Worm (Caenorhabditis elegans): Measurements from ENCODE around the gene T28C6.5.
A peak's percentile ranks its signal among the peaks of the same experiment; 100 is the strongest.

T28C6.5 gene

ce11 chrIV:8866092-8866491 is 44.8 kb downstream of the T28C6.5 start (continued):
- peak; percentile 55; the same call in 1 of the 2 replicates for TF ChIP-seq cebp-1 (GFP tag; IDR thresholded peaks at IDR 0.05)
- peak; percentile 91 for TF ChIP-seq cebp-1 (tag; optimal IDR thresholded peaks at IDR 0.05)
- peak; percentile 55 for TF ChIP-seq B0336.3 (GFP tag; IDR thresholded peaks at IDR 0.05)
- 0 out of 2 replicates have a peak, but pooled peaks have one; percentile 10 for TF ChIP-seq hmg-20 (GFP tag; IDR thresholded peaks at IDR 0.05)
- peak; percentile 68 for TF ChIP-seq ets-4 (GFP tag; optimal IDR thresholded peaks at IDR 0.05)
- TF ChIP-seq lin-35 (GFP tag; optimal IDR thresholded peaks at IDR 0.05), result no peak
- TF ChIP-seq tbp1 (GFP tag; optimal IDR thresholded peaks at IDR 0.05), result peak; percentile 12
- no peak for TF ChIP-seq T26A5.8 (tag; optimal IDR thresholded peaks at IDR 0.05)
- TF ChIP-seq madf-10 (tag; optimal IDR thresholded peaks at IDR 0.05), result peak; percentile 23
- peak; percentile 38 for TF ChIP-seq lin-40 (tag; optimal IDR thresholded peaks at IDR 0.05)
- 0 out of 2 replicates have a peak, but pooled peaks have one; percentile 32 for TF ChIP-seq mcd-1 (GFP tag; IDR thresholded peaks at IDR 0.05)
- peak; percentile 62 for TF ChIP-seq nhr-90 (tag; optimal IDR thresholded peaks at IDR 0.05)
- no peak for TF ChIP-seq lir-1 (GFP tag; conservative IDR thresholded peaks at IDR 0.05)
- TF ChIP-seq somi-1 (GFP tag; optimal IDR thresholded peaks at IDR 0.05), result peak; percentile 44
- peak; percentile 17 for TF ChIP-seq ZK185.1 (tag; optimal IDR thresholded peaks at IDR 0.05; ENCODE audit: poor library complexity, severe bottlenecking)
- TF ChIP-seq B0019.2 (GFP tag; conservative IDR thresholded peaks at IDR 0.05), result no peak
- TF ChIP-seq hmg-1.2 (GFP tag; IDR thresholded peaks at IDR 0.05), result peak; percentile 47
- no peak for TF ChIP-seq snpc-4 (GFP tag; optimal IDR thresholded peaks at IDR 0.05)
- TF ChIP-seq snpc-4 (tag; optimal IDR thresholded peaks at IDR 0.05), result peak in 2 of 4 experiments; percentile 30 to 41
- TF ChIP-seq nhr-80 (tag; optimal IDR thresholded peaks at IDR 0.05), result peak; percentile 99
- TF ChIP-seq K12H6.12 (tag; optimal IDR thresholded peaks at IDR 0.05), result peak; percentile 45
- TF ChIP-seq snpc-1.1 (tag; optimal IDR thresholded peaks at IDR 0.05; ENCODE audit: insufficient read depth), result no peak
- TF ChIP-seq F23B12.7 (tag; optimal IDR thresholded peaks at IDR 0.05; ENCODE audit: insufficient read depth), result peak; percentile 68
- no peak for TF ChIP-seq rcor-1 (GFP tag; IDR thresholded peaks at IDR 0.05)
- peak; percentile 55; the same call in 1 of the 2 replicates for TF ChIP-seq madf-6 (GFP tag; IDR thresholded peaks at IDR 0.05)
- TF ChIP-seq nfyb-1 (GFP tag; IDR thresholded peaks at IDR 0.05), result peak; percentile 61
- TF ChIP-seq dox-1 (GFP tag; IDR thresholded peaks at IDR 0.05), result peak; percentile 90
- no peak for TF ChIP-seq egl-44 (GFP tag; IDR thresholded peaks at IDR 0.05)
- peak; percentile 16 for TF ChIP-seq athp-1 (tag; optimal IDR thresholded peaks at IDR 0.05)
- TF ChIP-seq tlf-1 (GFP tag; optimal IDR thresholded peaks at IDR 0.05), result no peak

ce11 chrIV:8867562-8867961 is 46.3 kb downstream of the T28C6.5 start:
- TF ChIP-seq F55B11.4 (tag; optimal IDR thresholded peaks at IDR 0.05; ENCODE audit: borderline replicate concordance, insufficient read depth) (no peak), T26A5.8 (tag; optimal IDR thresholded peaks at IDR 0.05) (no peak), Y67H2A.10 (GFP tag; conservative IDR thresholded peaks at IDR 0.05) (no peak), nhr-80 (tag; optimal IDR thresholded peaks at IDR 0.05) (peak; percentile 18), attf-5 (GFP tag; optimal IDR thresholded peaks at IDR 0.05) (no peak), hmg-20 (GFP tag; IDR thresholded peaks at IDR 0.05) (no peak)

- TF ChIP-seq fkh-3 (tag; optimal IDR thresholded peaks at IDR 0.05) (no peak), nhr-90 (tag; optimal IDR thresholded peaks at IDR 0.05) (no peak), attf-5 (GFP tag; optimal IDR thresholded peaks at IDR 0.05) (no peak), lir-1 (GFP tag; conservative IDR thresholded peaks at IDR 0.05) (no peak), zfh-2 (GFP tag; conservative IDR thresholded peaks at IDR 0.05) (no peak), efl-1 (GFP tag; optimal IDR thresholded peaks at IDR 0.05) (peak; percentile 85), aptf-3 (GFP tag; IDR thresholded peaks at IDR 0.05) (no peak), nfyb-1 (GFP tag; IDR thresholded peaks at IDR 0.05) (no peak), bed-1 (GFP tag; IDR thresholded peaks at IDR 0.05) (no peak), Y56A3A.18 (GFP tag; IDR thresholded peaks at IDR 0.05) (no peak), nhr-120 (GFP tag; IDR thresholded peaks at IDR 0.05) (no peak), dpl-1 (GFP tag; optimal IDR thresholded peaks at IDR 0.05) (peak; percentile 71), attf-6 (GFP tag; IDR thresholded peaks at IDR 0.05) (no peak), mcd-1 (GFP tag; IDR thresholded peaks at IDR 0.05) (no peak), ccch-3 (GFP tag; optimal IDR thresholded peaks at IDR 0.05) (no peak), hsf-1 (GFP tag; IDR thresholded peaks at IDR 0.05) (no peak), pha-4 (tag; optimal IDR thresholded peaks at IDR 0.05) (no peak), dox-1 (GFP tag; IDR thresholded peaks at IDR 0.05) (no peak), egl-44 (GFP tag; IDR thresholded peaks at IDR 0.05) (no peak), attf-3 (GFP tag; conservative IDR thresholded peaks at IDR 0.05) (peak; percentile 94), tlf-1 (GFP tag; optimal IDR thresholded peaks at IDR 0.05) (no peak)
Observed at ce11 chrIV:8869624-8870023, 48.4 kb downstream of the T28C6.5 start, which contains the start of gene npp-23. Gene npp-23 (minus strand): TSS chrIV:8869679.
